Fruit fly (Drosophila melanogaster) whole organism, wandering third instar larva: Measurements from ENCODE around the gene CG3587.

ENCODE experiments used
- Abd-B ChIP-seq: fragments of >200 bp; optimal IDR thresholded peaks from 2 replicates; lab custom pipeline; 2017; ENCODE audit warnings: missing biosample characterization, missing genetic modification characterization
- CG32264 ChIP-seq: fragments of 200-800 bp; sonication (Bioruptor generic); optimal IDR thresholded peaks from 2 replicates; lab custom pipeline; 2016; ENCODE audit warnings: missing biosample characterization, missing genetic modification characterization
- CG9705 ChIP-seq: fragments of 200-800 bp; sonication (Bioruptor generic); optimal IDR thresholded peaks from 2 replicates; lab custom pipeline; 2018; ENCODE audit warnings: missing biosample characterization, mild to moderate bottlenecking, missing genetic modification characterization
- CrebA ChIP-seq: fragments of 200-800 bp; sonication (Bioruptor generic); optimal IDR thresholded peaks from 2 replicates; lab custom pipeline; 2016; ENCODE audit warnings: missing biosample characterization, mild to moderate bottlenecking, missing genetic modification characterization, borderline replicate concordance
- Dfd ChIP-seq: fragments of >200 bp; optimal IDR thresholded peaks from 2 replicates; lab custom pipeline; 2017; ENCODE audit warnings: missing biosample characterization, missing genetic modification characterization
- Dif ChIP-seq: fragments of 200-275, 200-300 bp; sonication (Bioruptor generic); optimal IDR thresholded peaks from 2 replicates; lab custom pipeline; 2018; ENCODE audit warnings: missing biosample characterization, missing genetic modification characterization; ENCODE audit not compliant: partially characterized antibody
- GATAd ChIP-seq: sonication (Bioruptor generic); optimal IDR thresholded peaks from 2 replicates; lab custom pipeline; 2016; ENCODE audit warnings: missing biosample characterization, missing genetic modification characterization
- HLH106 ChIP-seq: fragments of 200-800 bp; optimal IDR thresholded peaks from 3 replicates; lab custom pipeline; 2019; ENCODE audit warnings: missing biosample characterization, mild to moderate bottlenecking, missing genetic modification characterization, moderate library complexity
- Hnf4 ChIP-seq: fragments of 200-800 bp; sonication (Bioruptor generic); optimal IDR thresholded peaks from 2 replicates; lab custom pipeline; 2016; ENCODE audit warnings: missing biosample characterization, mild to moderate bottlenecking, missing genetic modification characterization
- Hr78 ChIP-seq: fragments of >200 bp; optimal IDR thresholded peaks from 2 replicates; lab custom pipeline; 2017; ENCODE audit warnings: missing biosample characterization, missing genetic modification characterization
- Hr83 ChIP-seq: fragments of 200-300 bp; sonication (Bioruptor generic); optimal IDR thresholded peaks from 2 replicates; lab custom pipeline; 2016; ENCODE audit warnings: missing biosample characterization, mild to moderate bottlenecking, missing genetic modification characterization, moderate library complexity; ENCODE audit not compliant: poor library complexity, severe bottlenecking
- Jra ChIP-seq: sonication (Bioruptor generic); optimal IDR thresholded peaks from 2 replicates; lab custom pipeline; 2016; ENCODE audit warnings: missing biosample characterization, missing genetic modification characterization
- Mio ChIP-seq: sonication (Bioruptor generic); optimal IDR thresholded peaks from 2 replicates; lab custom pipeline; 2016; ENCODE audit warnings: missing biosample characterization, missing genetic modification characterization
- Myc ChIP-seq: fragments of >200 bp; optimal IDR thresholded peaks from 2 replicates; lab custom pipeline; 2017
- OdsH ChIP-seq: fragments of 200-800 bp; sonication (Bioruptor generic); optimal IDR thresholded peaks from 2 replicates; lab custom pipeline; 2016; ENCODE audit warnings: missing biosample characterization, mild to moderate bottlenecking, missing genetic modification characterization
- Rel ChIP-seq, 2 experiments: fragments of 200-800 bp; sonication (Bioruptor generic) in 1 of 2; optimal IDR thresholded peaks; 2 replicates in 1 of 2; 3 replicates in 1 of 2; lab custom pipeline; 2016 to 2019; ENCODE audit warnings: mild to moderate bottlenecking in 2 of 2, missing biosample characterization in 2 of 2, missing genetic modification characterization in 2 of 2, moderate library complexity in 1 of 2
- Sp1 ChIP-seq: fragments of 200-800 bp; sonication (Bioruptor generic); optimal IDR thresholded peaks from 3 replicates; lab custom pipeline; 2019; ENCODE audit warnings: missing biosample characterization, mild to moderate bottlenecking, missing genetic modification characterization, moderate library complexity
- Vsx2 ChIP-seq: fragments of 200-300, 225-300 bp; sonication (Bioruptor generic); optimal IDR thresholded peaks from 2 replicates; lab custom pipeline; 2018; ENCODE audit warnings: missing biosample characterization, missing genetic modification characterization; ENCODE audit not compliant: partially characterized antibody
- br ChIP-seq: fragments of 200-800 bp; sonication (Bioruptor generic); optimal IDR thresholded peaks from 2 replicates; lab custom pipeline; 2016; ENCODE audit warnings: missing biosample characterization, missing genetic modification characterization
- brk ChIP-seq: fragments of 200-800 bp; sonication (Bioruptor generic); optimal IDR thresholded peaks from 2 replicates; lab custom pipeline; 2016; ENCODE audit warnings: missing biosample characterization, mild to moderate bottlenecking, missing genetic modification characterization
- dl ChIP-seq, 2 experiments: fragments of 175-275, 200-275 bp in 1 of 2; fragments of 200-275 bp in 1 of 2; sonication (Bioruptor generic); optimal IDR thresholded peaks; lab custom pipeline; 2018; ENCODE audit warnings: mild to moderate bottlenecking in 2 of 2, missing biosample characterization in 2 of 2, missing genetic modification characterization in 2 of 2, moderate library complexity in 2 of 2; ENCODE audit not compliant: partially characterized antibody in 2 of 2, insufficient read depth in 1 of 2
- dmrt93B ChIP-seq: fragments of 200-800 bp; sonication (Bioruptor generic); optimal IDR thresholded peaks from 2 replicates; lab custom pipeline; 2018; ENCODE audit warnings: missing biosample characterization, mild to moderate bottlenecking, missing genetic modification characterization
- dsf ChIP-seq: sonication (Bioruptor generic); optimal IDR thresholded peaks from 2 replicates; lab custom pipeline; 2016; ENCODE audit warnings: missing biosample characterization, missing genetic modification characterization, borderline replicate concordance
- ey ChIP-seq: fragments of 200-800 bp; sonication (Bioruptor generic); optimal IDR thresholded peaks from 2 replicates; lab custom pipeline; 2016; ENCODE audit warnings: missing biosample characterization, missing genetic modification characterization
- foxo ChIP-seq, 2 experiments: fragments of 200-800 bp; sonication (Bioruptor generic); optimal IDR thresholded peaks; 2 replicates in 1 of 2; 3 replicates in 1 of 2; lab custom pipeline; 2016 to 2017; ENCODE audit warnings: missing biosample characterization in 2 of 2, missing genetic modification characterization in 2 of 2
- fru ChIP-seq: fragments of 200-800 bp; sonication (Bioruptor generic); optimal IDR thresholded peaks from 3 replicates; lab custom pipeline; 2016; ENCODE audit warnings: missing biosample characterization, mild to moderate bottlenecking, missing genetic modification characterization
- h ChIP-seq: fragments of 200-800 bp; sonication (Bioruptor generic); optimal IDR thresholded peaks from 3 replicates; lab custom pipeline; 2016; ENCODE audit warnings: missing biosample characterization, mild to moderate bottlenecking, missing genetic modification characterization
- jim ChIP-seq: fragments of 175-275, 200-325 bp; sonication (Bioruptor generic); optimal IDR thresholded peaks from 2 replicates; lab custom pipeline; 2016; ENCODE audit warnings: missing biosample characterization, mild to moderate bottlenecking, missing genetic modification characterization
- lola ChIP-seq: fragments of >200 bp; optimal IDR thresholded peaks from 2 replicates; lab custom pipeline; 2017; ENCODE audit warnings: missing biosample characterization, missing genetic modification characterization
- pan ChIP-seq: fragments of >200 bp; optimal IDR thresholded peaks from 2 replicates; lab custom pipeline; 2017
- psq ChIP-seq: fragments of 200-800 bp; sonication (Bioruptor generic); optimal IDR thresholded peaks from 3 replicates; lab custom pipeline; 2017; ENCODE audit warnings: missing biosample characterization, mild to moderate bottlenecking, missing genetic modification characterization, moderate library complexity
- rgr ChIP-seq: fragments of 200-800 bp; sonication (Bioruptor generic); optimal IDR thresholded peaks from 3 replicates; lab custom pipeline; 2016; ENCODE audit warnings: missing biosample characterization, mild to moderate bottlenecking, missing genetic modification characterization
- sage ChIP-seq: fragments of 200-800 bp; sonication (Bioruptor generic); optimal IDR thresholded peaks from 2 replicates; lab custom pipeline; 2016; ENCODE audit warnings: missing biosample characterization, mild to moderate bottlenecking, missing genetic modification characterization
- sv ChIP-seq: fragments of 200-800 bp; sonication (Bioruptor generic); optimal IDR thresholded peaks from 3 replicates; lab custom pipeline; 2016; ENCODE audit warnings: missing biosample characterization, missing genetic modification characterization
- tai ChIP-seq: sonication (Bioruptor generic); optimal IDR thresholded peaks from 2 replicates; lab custom pipeline; 2016; ENCODE audit warnings: missing biosample characterization, missing genetic modification characterization
- usp ChIP-seq: fragments of >200 bp; optimal IDR thresholded peaks from 2 replicates; lab custom pipeline; 2017; ENCODE audit warnings: missing biosample characterization, missing genetic modification characterization
- woc ChIP-seq: sonication (Bioruptor generic); optimal IDR thresholded peaks from 2 replicates; lab custom pipeline; 2016; ENCODE audit warnings: missing biosample characterization, mild to moderate bottlenecking, missing genetic modification characterization

Gene CG3587

DNA sequence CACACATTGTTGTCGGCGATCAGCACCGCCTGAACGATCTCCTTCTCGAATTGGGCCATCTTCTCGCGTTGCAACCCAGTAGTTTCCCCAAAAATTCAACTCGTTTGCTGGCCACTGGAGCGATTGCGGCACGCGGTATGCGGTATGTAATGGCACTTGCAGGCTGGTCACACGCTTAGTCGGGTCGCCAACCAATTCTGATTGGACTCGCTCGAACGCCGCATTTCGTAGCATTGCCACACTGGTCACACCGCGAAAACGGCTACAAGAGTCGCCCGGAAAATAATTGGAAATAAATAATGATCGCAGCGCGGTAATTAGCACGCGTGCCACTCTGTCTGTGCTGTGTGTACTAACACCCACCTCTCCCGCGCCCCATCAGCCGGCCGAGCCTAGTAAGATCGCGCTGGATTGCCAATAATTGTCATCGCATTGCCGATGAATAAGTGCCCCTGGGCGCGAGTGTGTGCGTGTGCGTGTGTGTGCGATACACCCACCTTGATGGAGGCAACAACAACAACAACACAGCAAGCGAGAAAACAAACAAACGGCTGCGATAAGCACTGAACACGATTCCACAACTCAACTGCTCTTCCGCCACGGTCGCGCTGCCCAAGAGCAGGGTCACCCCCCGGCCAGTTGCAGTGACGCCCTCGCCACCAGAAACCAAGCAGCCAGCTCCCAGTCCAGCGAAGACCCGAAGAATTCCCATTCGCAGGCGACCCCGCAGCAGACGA is 17.2 kb upstream of the CG3587 start, which contains the start of the genes eIF2Bepsilon and Ocrl:
TSS of gene eIF2Bepsilon (minus strand) at position 110 of the 737 bp plus-strand sequence.
TSS of gene Ocrl (plus strand) at position 217 of the 737 bp plus-strand sequence.
- TF ChIP-seq Jra (GFP tag; lab: Kevin White, UChicago) (no peak), GATAd (GFP tag; lab: Kevin White, UChicago) (no peak), dl (GFP tag; optimal IDR thresholded peaks at IDR 0.05; lab: Kevin White, UChicago; ENCODE audit: insufficient read depth in 1 of 2, partially characterized antibody in 2 of 2) (no peak), Sp1 (no peak), CG9705 (GFP tag; lab: Kevin White, UChicago) (no peak), HLH106 (tag; lab: Kevin White, UChicago) (peak; percentile 8), lola (GFP tag; lab: Kevin White, UChicago) (no peak), sv (GFP tag; lab: Kevin White, UChicago) (no peak), Mio (GFP tag; lab: Kevin White, UChicago) (no peak), dmrt93B (GFP tag; lab: Kevin White, UChicago) (no peak), Abd-B (GFP tag; lab: Kevin White, UChicago) (no peak), Myc (lab: Kevin White, UChicago) (no peak), Dif (GFP tag; lab: Kevin White, UChicago) (no peak), foxo (GFP tag; optimal IDR thresholded peaks at IDR 0.05; lab: Kevin White, UChicago) (no peak), ey (no peak), rgr (GFP tag; lab: Kevin White, UChicago) (no peak), OdsH (no peak), tai (no peak), psq (GFP tag; lab: Kevin White, UChicago) (no peak), Rel (GFP tag; optimal IDR thresholded peaks at IDR 0.05; lab: Kevin White, UChicago) (no peak), Rel (tag; optimal IDR thresholded peaks at IDR 0.05; lab: Kevin White, UChicago) (peak; percentile 90), Vsx2 (GFP tag; lab: Kevin White, UChicago) (no peak), usp (GFP tag; lab: Kevin White, UChicago) (no peak), pan (no peak), Hnf4 (no peak), h (GFP tag; lab: Kevin White, UChicago) (peak; percentile 26), dsf (GFP tag; lab: Kevin White, UChicago) (no peak), jim (GFP tag; lab: Kevin White, UChicago) (no peak)

dm6 chrX:1927473-1928306 is 12.4 kb upstream of the CG3587 start, which contains the start of gene CG11596:
TSS of gene CG11596 (plus strand) at chrX:1927683.
- peak; percentile 22 for TF ChIP-seq Sp1
- TF ChIP-seq Myc (lab: Kevin White, UChicago) = peak; percentile 91
- TF ChIP-seq h (GFP tag; lab: Kevin White, UChicago) = peak; percentile 75
- TF ChIP-seq HLH106 (tag; lab: Kevin White, UChicago) = peak; percentile 34
- peak; percentile 18 for TF ChIP-seq ey
- no peak for TF ChIP-seq Abd-B (GFP tag; lab: Kevin White, UChicago)

dm6 chrX:1941669-1942092 is 1.6 kb downstream of the CG3587 start, which contains the start of gene Hr4:
TSS of gene Hr4 (plus strand) at chrX:1941940.
- TF ChIP-seq ey = no peak
- TF ChIP-seq fru (GFP tag; lab: Kevin White, UChicago) = no peak
- no peak for TF ChIP-seq Jra (GFP tag; lab: Kevin White, UChicago)
- no peak for TF ChIP-seq CG9705 (GFP tag; lab: Kevin White, UChicago)
- no peak for TF ChIP-seq Hnf4
- TF ChIP-seq rgr (GFP tag; lab: Kevin White, UChicago) = no peak
- TF ChIP-seq OdsH = no peak
- TF ChIP-seq Hr83 (GFP tag; lab: Kevin White, UChicago) = peak; percentile 2
- TF ChIP-seq dsf (GFP tag; lab: Kevin White, UChicago) = no peak
- TF ChIP-seq dmrt93B (GFP tag; lab: Kevin White, UChicago) = no peak
- TF ChIP-seq GATAd (GFP tag; lab: Kevin White, UChicago) = no peak
- peak; percentile 34 for TF ChIP-seq Sp1
- TF ChIP-seq sv (GFP tag; lab: Kevin White, UChicago) = no peak
- no peak for TF ChIP-seq tai
- TF ChIP-seq Rel (GFP tag; optimal IDR thresholded peaks at IDR 0.05; lab: Kevin White, UChicago) = no peak
- peak; percentile 16 for TF ChIP-seq Rel (tag; optimal IDR thresholded peaks at IDR 0.05; lab: Kevin White, UChicago)
- peak; percentile 61 for TF ChIP-seq sage (GFP tag; lab: Kevin White, UChicago)
- no peak for TF ChIP-seq jim (GFP tag; lab: Kevin White, UChicago)
- no peak for TF ChIP-seq Mio (GFP tag; lab: Kevin White, UChicago)
- TF ChIP-seq HLH106 (tag; lab: Kevin White, UChicago) = no peak
- TF ChIP-seq Abd-B (GFP tag; lab: Kevin White, UChicago) = no peak
- no peak for TF ChIP-seq Dfd (GFP tag; lab: Kevin White, UChicago)
- no peak for TF ChIP-seq CrebA (GFP tag; lab: Kevin White, UChicago)
- TF ChIP-seq Myc (lab: Kevin White, UChicago) = no peak
- peak; percentile 78 for TF ChIP-seq Dif (GFP tag; lab: Kevin White, UChicago)
- no peak for TF ChIP-seq psq (GFP tag; lab: Kevin White, UChicago)
- TF ChIP-seq Vsx2 (GFP tag; lab: Kevin White, UChicago) = no peak
- no peak for TF ChIP-seq Hr78
- TF ChIP-seq foxo (GFP tag; optimal IDR thresholded peaks at IDR 0.05; lab: Kevin White, UChicago) = no peak
- no peak for TF ChIP-seq pan
- no peak for TF ChIP-seq lola (GFP tag; lab: Kevin White, UChicago)
- no peak for TF ChIP-seq woc (GFP tag; lab: Kevin White, UChicago)
- no peak for TF ChIP-seq h (GFP tag; lab: Kevin White, UChicago)
- TF ChIP-seq brk = peak; percentile 30
- no peak for TF ChIP-seq CG32264 (GFP tag; lab: Kevin White, UChicago)
- no peak for TF ChIP-seq br (GFP tag; lab: Kevin White, UChicago)
